Fruit fly (Drosophila melanogaster): ENCODE data around the gene scaf6.

- TF ChIP-seq CG16779 (tag; optimal IDR thresholded peaks at IDR 0.05) (no peak), CG1621 (tag; optimal IDR thresholded peaks at IDR 0.05) (no peak), Gug (GFP tag; IDR thresholded peaks at IDR 0.05) (no peak), Hr39 (GFP tag; optimal IDR thresholded peaks at IDR 0.05) (no peak), lz (GFP tag; optimal IDR thresholded peaks at IDR 0.05) (no peak), Lpt (GFP tag; optimal IDR thresholded peaks at IDR 0.05) (no peak), acj6 (GFP tag; optimal IDR thresholded peaks at IDR 0.05) (no peak), CG15336 (GFP tag; IDR thresholded peaks at IDR 0.05) (no peak), CG6163 (GFP tag; IDR thresholded peaks at IDR 0.05) (no peak), CG6792 (GFP tag; optimal IDR thresholded peaks at IDR 0.05) (no peak), Hr38 (GFP tag; optimal IDR thresholded peaks at IDR 0.05) (no peak), Sox102F (GFP tag; optimal IDR thresholded peaks at IDR 0.05) (no peak)
These were observed 9.1 kb downstream of the scaf6 start for dm6 chr3L:17033309-17033708.
